Worm (Caenorhabditis elegans): ENCODE data around the gene mrpl-20.
A peak's percentile ranks its signal among the peaks of the same experiment; 100 is the strongest.

Gene mrpl-20

DNA sequence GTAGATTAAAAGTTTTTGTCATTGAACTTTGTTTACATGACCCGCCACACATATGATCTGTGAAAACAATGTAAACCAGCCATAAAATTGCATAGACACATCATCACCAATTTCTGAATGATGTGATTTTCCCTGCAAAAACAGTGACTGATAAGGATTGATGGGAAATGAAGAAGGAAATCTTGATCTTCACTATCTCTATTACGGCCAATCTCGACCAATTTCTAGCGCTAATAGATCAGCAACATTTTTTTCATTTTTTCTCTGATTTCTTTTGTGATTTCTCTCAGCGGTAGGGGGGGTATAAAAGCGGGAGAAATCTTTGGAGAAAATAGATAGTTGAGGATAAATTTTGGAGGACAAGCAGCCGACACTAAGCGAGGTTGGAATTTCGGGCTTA, 40.8 kb upstream of the mrpl-20 start:
- TF ChIP-seq unc-62 (GFP tag; optimal IDR thresholded peaks at IDR 0.05), result no peak
- peak; percentile 7 for TF ChIP-seq nhr-21 (tag; optimal IDR thresholded peaks at IDR 0.05)

DNA sequence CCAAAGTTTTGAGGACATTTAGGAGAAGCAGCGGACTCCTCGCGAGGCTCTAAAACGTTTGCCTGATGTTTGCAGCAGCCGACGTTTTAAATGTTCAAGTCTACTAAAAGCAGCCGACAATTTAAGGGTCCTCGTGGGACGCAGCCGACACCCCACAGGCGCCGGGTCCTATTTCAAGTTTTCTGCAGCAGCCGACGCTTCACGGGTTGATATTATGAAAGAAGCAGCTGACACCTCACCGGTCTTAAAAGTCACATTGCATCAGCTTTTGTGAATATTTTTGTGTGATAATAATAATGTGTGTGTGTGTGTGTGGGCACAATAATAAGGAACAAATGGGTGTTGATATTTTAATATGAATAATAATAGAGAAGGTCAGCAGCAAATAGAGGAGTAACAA, 40.1 kb upstream of the mrpl-20 start:
- TF ChIP-seq peb-1 (tag; optimal IDR thresholded peaks at IDR 0.05) (no peak), nhr-129 (tag; optimal IDR thresholded peaks at IDR 0.05) (no peak), ZK546.5 (tag; optimal IDR thresholded peaks at IDR 0.05) (no peak), blmp-1 (tag; optimal IDR thresholded peaks at IDR 0.05; ENCODE audit: insufficient read depth) (no peak), nhr-11 (tag; optimal IDR thresholded peaks at IDR 0.05) (no peak), dmd-4 (tag; optimal IDR thresholded peaks at IDR 0.05) (no peak), ztf-11 (tag; optimal IDR thresholded peaks at IDR 0.05) (no peak), lin-13 (GFP tag; optimal IDR thresholded peaks at IDR 0.05) (no peak), zag-1 (tag; optimal IDR thresholded peaks at IDR 0.05) (no peak)

ce11 chrII:13298534-13298933, 39.5 kb upstream of the mrpl-20 start:
- peak; percentile 77 for TF ChIP-seq sma-9 (GFP tag; optimal IDR thresholded peaks at IDR 0.05)
- no peak for TF ChIP-seq sma-9 (tag; optimal IDR thresholded peaks at IDR 0.05)
- TF ChIP-seq ZK546.5 (tag; optimal IDR thresholded peaks at IDR 0.05), result no peak
- TF ChIP-seq unc-39 (tag; optimal IDR thresholded peaks at IDR 0.05), result no peak
- TF ChIP-seq crh-2 (tag; optimal IDR thresholded peaks at IDR 0.05), result peak; percentile 82
- peak; percentile 55 for TF ChIP-seq gmeb-1 (tag; optimal IDR thresholded peaks at IDR 0.05)
- TF ChIP-seq nhr-6 (tag; optimal IDR thresholded peaks at IDR 0.05), result no peak
- peak; percentile 36 for TF ChIP-seq sma-3 (GFP tag; optimal IDR thresholded peaks at IDR 0.05)
- TF ChIP-seq skn-1 (tag; optimal IDR thresholded peaks at IDR 0.05), result peak; percentile 25
- peak; percentile 18 for TF ChIP-seq nhr-129 (tag; optimal IDR thresholded peaks at IDR 0.05)
- peak; percentile 27 for TF ChIP-seq F13H6.1 (tag; optimal IDR thresholded peaks at IDR 0.05)
- TF ChIP-seq mdl-1 (tag; optimal IDR thresholded peaks at IDR 0.05), result peak in 1 of 2 experiments; percentile 58
- no peak for TF ChIP-seq nhr-12 (tag; optimal IDR thresholded peaks at IDR 0.05)
- TF ChIP-seq lin-13 (GFP tag; optimal IDR thresholded peaks at IDR 0.05), result peak; percentile 28
- TF ChIP-seq peb-1 (tag; optimal IDR thresholded peaks at IDR 0.05), result no peak
- TF ChIP-seq fos-1 (tag; optimal IDR thresholded peaks at IDR 0.05), result peak; percentile 58
- TF ChIP-seq lin-11 (tag; optimal IDR thresholded peaks at IDR 0.05), result no peak

DNA sequence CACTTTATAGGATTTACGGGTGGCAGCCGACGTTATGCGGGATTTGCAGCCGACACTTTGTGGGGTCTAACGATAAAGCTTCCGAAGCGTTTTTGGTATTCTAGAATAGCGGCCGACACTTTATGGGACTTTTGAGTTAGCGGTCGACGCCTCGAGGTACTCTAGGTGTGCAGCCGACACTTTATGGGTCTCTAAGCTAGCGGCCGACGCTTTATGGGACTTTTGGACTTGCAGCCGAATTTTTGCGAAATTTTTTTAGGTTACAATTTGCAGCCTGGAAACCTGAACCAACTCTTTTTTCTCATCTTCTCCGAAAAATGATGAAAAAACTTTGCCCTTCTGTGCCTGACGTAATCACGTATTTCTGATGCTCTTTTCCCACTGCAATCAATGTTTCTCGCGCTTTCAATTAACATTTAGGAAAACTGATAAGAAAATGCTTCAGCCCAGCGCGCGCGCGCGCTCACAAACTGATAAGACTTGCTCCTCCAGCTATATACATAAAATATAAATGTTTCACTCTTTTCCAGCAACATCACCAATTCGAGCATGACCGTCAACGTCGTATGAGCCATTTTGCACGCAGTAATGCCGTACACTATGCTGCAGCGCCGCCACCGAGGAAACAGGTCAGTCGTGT, 38.8 kb upstream of the mrpl-20 start:
- TF ChIP-seq unc-39 (tag; optimal IDR thresholded peaks at IDR 0.05), result no peak
- TF ChIP-seq elt-1 (tag; optimal IDR thresholded peaks at IDR 0.05), result no peak
- TF ChIP-seq gmeb-1 (tag; optimal IDR thresholded peaks at IDR 0.05), result peak; percentile 12
- TF ChIP-seq sma-9 (GFP tag; optimal IDR thresholded peaks at IDR 0.05), result peak; percentile 56
- TF ChIP-seq sma-9 (tag; optimal IDR thresholded peaks at IDR 0.05), result no peak
- TF ChIP-seq nhr-10 (tag; optimal IDR thresholded peaks at IDR 0.05), result no peak
- TF ChIP-seq crh-2 (tag; optimal IDR thresholded peaks at IDR 0.05), result peak; percentile 28
- TF ChIP-seq fos-1 (tag; optimal IDR thresholded peaks at IDR 0.05), result peak; percentile 87
- no peak for TF ChIP-seq peb-1 (tag; optimal IDR thresholded peaks at IDR 0.05)
- TF ChIP-seq lin-13 (GFP tag; optimal IDR thresholded peaks at IDR 0.05), result no peak
- TF ChIP-seq aly-2 (tag; optimal IDR thresholded peaks at IDR 0.05), result no peak

ce11 chrII:13300590-13300989, 37.5 kb upstream of the mrpl-20 start:
- TF ChIP-seq fos-1 (tag; optimal IDR thresholded peaks at IDR 0.05) (no peak), ama-1 (optimal IDR thresholded peaks at IDR 0.05) (no peak), mdl-1 (tag; optimal IDR thresholded peaks at IDR 0.05) (no peak), ztf-11 (tag; optimal IDR thresholded peaks at IDR 0.05) (no peak), nhr-23 (tag; optimal IDR thresholded peaks at IDR 0.05) (no peak), blmp-1 (tag; optimal IDR thresholded peaks at IDR 0.05; ENCODE audit: insufficient read depth) (no peak), skn-1 (tag; optimal IDR thresholded peaks at IDR 0.05) (no peak), unc-62 (GFP tag; optimal IDR thresholded peaks at IDR 0.05) (no peak), crh-2 (tag; optimal IDR thresholded peaks at IDR 0.05) (no peak), nhr-237 (tag; optimal IDR thresholded peaks at IDR 0.05) (no peak), lsy-2 (tag; optimal IDR thresholded peaks at IDR 0.05) (no peak), sma-9 (GFP tag; optimal IDR thresholded peaks at IDR 0.05) (no peak), sma-9 (tag; optimal IDR thresholded peaks at IDR 0.05) (no peak), nhr-6 (tag; optimal IDR thresholded peaks at IDR 0.05) (no peak), nhr-11 (tag; optimal IDR thresholded peaks at IDR 0.05) (no peak), unc-55 (GFP tag; optimal IDR thresholded peaks at IDR 0.05) (no peak)

All from whole organism, L2 larva.